Worm (Caenorhabditis elegans) whole organism, L3 larva: ENCODE results near the gene dsl-3.
A peak's percentile ranks its signal among the peaks of the same experiment; 100 is the strongest.
"Not testable (repeated sequence)": the region's sequence is repeated elsewhere in the genome, so short reads cannot be mapped to it uniquely, and the experiment has no call there.

ENCODE experiments used
- R02D3.7 ChIP-seq: fragments of 150-350 bp; optimal IDR thresholded peaks from 2 replicates; lab custom pipeline; 2014; ENCODE audit warnings: missing biosample characterization, missing genetic modification characterization
- ZK546.5 ChIP-seq: sonication (generic microtip); optimal IDR thresholded peaks from 2 replicates; lab custom pipeline; 2017; ENCODE audit warnings: missing biosample characterization, missing genetic modification characterization
- aly-2 ChIP-seq: fragments of 150-350 bp; optimal IDR thresholded peaks from 2 replicates; lab custom pipeline; 2014; ENCODE audit warnings: missing biosample characterization, missing genetic modification characterization
- ama-1 ChIP-seq: fragments of 150-350 bp; optimal IDR thresholded peaks from 2 replicates; lab custom pipeline; 2018
- ceh-28 ChIP-seq: fragments of 150-350 bp; optimal IDR thresholded peaks from 2 replicates; lab custom pipeline; 2014; ENCODE audit warnings: missing biosample characterization, missing genetic modification reagents, missing genetic modification characterization
- ceh-82 ChIP-seq: fragments of 150-350 bp; optimal IDR thresholded peaks from 2 replicates; lab custom pipeline; 2014; ENCODE audit warnings: missing biosample characterization, missing genetic modification characterization
- ceh-9 ChIP-seq: sonication (generic microtip); optimal IDR thresholded peaks from 2 replicates; lab custom pipeline; 2018; ENCODE audit warnings: missing biosample characterization, missing genetic modification characterization
- daf-12 ChIP-seq: fragments of 150-350 bp; optimal IDR thresholded peaks from 2 replicates; lab custom pipeline; 2014; ENCODE audit warnings: missing biosample characterization, missing genetic modification reagents, missing genetic modification characterization
- egl-5 ChIP-seq: fragments of 150-350 bp; optimal IDR thresholded peaks from 2 replicates; lab custom pipeline; 2017; ENCODE audit warnings: missing biosample characterization, missing genetic modification reagents, missing genetic modification characterization, inconsistent platforms
- elt-2 ChIP-seq: sonication (generic microtip); optimal IDR thresholded peaks from 2 replicates; lab custom pipeline; 2016; ENCODE audit warnings: missing genetic modification reagents, mild to moderate bottlenecking, missing genetic modification characterization, missing compliant biosample characterization
- fkh-2 ChIP-seq: fragments of 150-350 bp; optimal IDR thresholded peaks from 2 replicates; lab custom pipeline; 2014; ENCODE audit warnings: missing biosample characterization, missing genetic modification reagents, missing genetic modification characterization
- hmg-11 ChIP-seq: sonication (generic microtip); optimal IDR thresholded peaks from 2 replicates; lab custom pipeline; 2016; ENCODE audit warnings: missing genetic modification characterization, missing compliant biosample characterization
- jun-1 ChIP-seq: fragments of 150-350 bp; optimal IDR thresholded peaks from 2 replicates; lab custom pipeline; 2014; ENCODE audit warnings: missing biosample characterization, missing genetic modification reagents, missing genetic modification characterization
- lin-15B ChIP-seq: fragments of 150-350 bp; optimal IDR thresholded peaks from 2 replicates; lab custom pipeline; 2014; ENCODE audit warnings: missing biosample characterization, missing genetic modification characterization
- lin-39 ChIP-seq: fragments of 150-350 bp; optimal IDR thresholded peaks from 2 replicates; lab custom pipeline; 2018; ENCODE audit warnings: missing biosample characterization, missing genetic modification reagents, missing genetic modification characterization
- lsy-12 ChIP-seq: sonication (generic microtip); optimal IDR thresholded peaks from 2 replicates; lab custom pipeline; 2016; ENCODE audit warnings: mild to moderate bottlenecking, missing genetic modification characterization, missing compliant biosample characterization
- nfya-1 ChIP-seq: sonication (generic microtip); optimal IDR thresholded peaks from 2 replicates; lab custom pipeline; 2017; ENCODE audit warnings: missing genetic modification characterization, mild to moderate bottlenecking, missing compliant biosample characterization, antibody characterized with exemption, moderate library complexity; ENCODE audit not compliant: insufficient read depth
- nhr-11 ChIP-seq: fragments of 150-350 bp; optimal IDR thresholded peaks from 2 replicates; lab custom pipeline; 2014; ENCODE audit warnings: missing biosample characterization, missing genetic modification characterization
- nhr-23 ChIP-seq: fragments of 150-350 bp; optimal IDR thresholded peaks from 2 replicates; lab custom pipeline; 2014; ENCODE audit warnings: missing biosample characterization, missing genetic modification reagents, missing genetic modification characterization
- nhr-237 ChIP-seq: fragments of 150-350 bp; optimal IDR thresholded peaks from 2 replicates; lab custom pipeline; 2014; ENCODE audit warnings: missing biosample characterization, missing genetic modification characterization
- nhr-25 ChIP-seq: sonication (generic microtip); optimal IDR thresholded peaks from 2 replicates; lab custom pipeline; 2017; ENCODE audit warnings: missing biosample characterization, missing genetic modification characterization
- nhr-28 ChIP-seq: fragments of 150-350 bp; optimal IDR thresholded peaks from 2 replicates; lab custom pipeline; 2014; ENCODE audit warnings: missing biosample characterization, missing genetic modification characterization
- nhr-43 ChIP-seq: sonication (generic microtip); optimal IDR thresholded peaks from 2 replicates; lab custom pipeline; 2016; ENCODE audit warnings: mild to moderate bottlenecking, missing genetic modification characterization, missing compliant biosample characterization; ENCODE audit not compliant: poor library complexity, severe bottlenecking
- nhr-67 ChIP-seq: fragments of 150-350 bp; optimal IDR thresholded peaks from 2 replicates; lab custom pipeline; 2014; ENCODE audit warnings: missing biosample characterization, missing genetic modification characterization
- nhr-76 ChIP-seq: fragments of 150-350 bp; sonication (generic microtip); optimal IDR thresholded peaks from 5 replicates; lab custom pipeline; 2014; ENCODE audit warnings: missing biosample characterization, missing genetic modification characterization
- pha-4 ChIP-seq: fragments of 150-350 bp; optimal IDR thresholded peaks from 2 replicates; lab custom pipeline; 2014; ENCODE audit warnings: missing biosample characterization, missing genetic modification reagents, missing genetic modification characterization
- pqm-1 ChIP-seq: fragments of 150-350 bp; optimal IDR thresholded peaks from 2 replicates; lab custom pipeline; 2017; ENCODE audit warnings: missing biosample characterization, missing genetic modification characterization, inconsistent platforms
- skn-1 ChIP-seq: fragments of 150-350 bp; optimal IDR thresholded peaks from 2 replicates; lab custom pipeline; 2014; ENCODE audit warnings: missing biosample characterization, missing genetic modification characterization
- unc-39 ChIP-seq: sonication (generic microtip); optimal IDR thresholded peaks from 4 replicates; lab custom pipeline; 2017; ENCODE audit warnings: missing biosample characterization, missing genetic modification characterization
- unc-62 ChIP-seq: fragments of 150-350 bp; sonication (generic microtip); optimal IDR thresholded peaks from 4 replicates; lab custom pipeline; 2014; ENCODE audit warnings: missing biosample characterization, missing genetic modification reagents, missing genetic modification characterization
- ztf-4 ChIP-seq: fragments of 150-350 bp; optimal IDR thresholded peaks from 2 replicates; lab custom pipeline; 2014; ENCODE audit warnings: missing biosample characterization, missing genetic modification characterization

dsl-3 gene

ce11 chrIV:1645198-1645597 is 35.1 kb downstream of the dsl-3 start, which contains the start of gene nhr-274:
Gene nhr-274 (minus strand): TSS chrIV:1645298.
- TF ChIP-seq nhr-76 (tag; lab: Kevin White, UChicago); ceh-82 (tag; lab: Kevin White, UChicago); ztf-4: not testable (repeated sequence)
- TF ChIP-seq, all 47 proteins: peak for 0; not testable (repeated sequence) for 47

ce11 chrIV:1649349-1649748 is 39.3 kb downstream of the dsl-3 start:
- TF ChIP-seq lin-39 (tag; lab: Kevin White, UChicago) (no peak), nfya-1 (tag; lab: Kevin White, UChicago) (peak; percentile 96)
- TF ChIP-seq, all 47 proteins: peak for 1

ce11 chrIV:1649794-1650193 is 39.7 kb downstream of the dsl-3 start:
- TF ChIP-seq nfya-1 (tag; lab: Kevin White, UChicago) = peak; percentile 11
- peak; percentile 41 for TF ChIP-seq elt-2
- TF ChIP-seq nhr-67 (tag; lab: Kevin White, UChicago) = no peak
- TF ChIP-seq hmg-11 = peak; percentile 53
- TF ChIP-seq lin-15B (tag; lab: Kevin White, UChicago) = peak; percentile 29
- peak; percentile 62 for TF ChIP-seq pha-4 (tag; lab: Kevin White, UChicago)
- no peak for TF ChIP-seq nhr-43 (tag; lab: Kevin White, UChicago)
- peak; percentile 61 for TF ChIP-seq jun-1
- peak; percentile 55 for TF ChIP-seq lin-39 (tag; lab: Kevin White, UChicago)
- peak; percentile 74 for TF ChIP-seq skn-1
- TF ChIP-seq pqm-1 (tag; lab: Kevin White, UChicago) = peak; percentile 5
- no peak for TF ChIP-seq fkh-2 (tag; lab: Kevin White, UChicago)
- TF ChIP-seq ceh-9 (tag; lab: Kevin White, UChicago) = no peak

- TF ChIP-seq elt-2 (peak; percentile 42), lin-39 (tag; lab: Kevin White, UChicago) (no peak), nhr-11 (no peak), unc-39 (no peak), nhr-25 (peak; percentile 79), daf-12 (no peak), egl-5 (tag; lab: Kevin White, UChicago) (no peak), nhr-43 (tag; lab: Kevin White, UChicago) (peak; percentile 2), nhr-237 (tag; lab: Kevin White, UChicago) (no peak), ceh-9 (tag; lab: Kevin White, UChicago) (no peak), ztf-4 (no peak), skn-1 (no peak), pha-4 (tag; lab: Kevin White, UChicago) (peak; percentile 67), nhr-23 (tag; lab: Kevin White, UChicago) (peak; percentile 61), lsy-12 (tag; lab: Kevin White, UChicago) (no peak), ceh-28 (tag; lab: Kevin White, UChicago) (no peak), R02D3.7 (tag; lab: Kevin White, UChicago) (no peak), jun-1 (peak; percentile 5), ama-1 (no peak), aly-2 (tag; lab: Kevin White, UChicago) (no peak), lin-15B (tag; lab: Kevin White, UChicago) (no peak), unc-62 (GFP tag; lab: Kevin White, UChicago) (no peak), nfya-1 (tag; lab: Kevin White, UChicago) (peak; percentile 43)
These were observed 45.2 kb downstream of the dsl-3 start for ce11 chrIV:1655312-1655711.

ce11 chrIV:1657069-1657468 is 47.0 kb downstream of the dsl-3 start:
- TF ChIP-seq pha-4 (tag; lab: Kevin White, UChicago) (peak; percentile 88), elt-2 (no peak), nhr-237 (tag; lab: Kevin White, UChicago) (no peak), nhr-11 (no peak), ZK546.5 (no peak), aly-2 (tag; lab: Kevin White, UChicago) (no peak), nhr-23 (tag; lab: Kevin White, UChicago) (peak; percentile 37), ceh-82 (tag; lab: Kevin White, UChicago) (no peak), nhr-28 (tag; lab: Kevin White, UChicago) (no peak)
